Worm (Caenorhabditis elegans): Measurements from ENCODE around the gene Y26G10.5.

DNA sequence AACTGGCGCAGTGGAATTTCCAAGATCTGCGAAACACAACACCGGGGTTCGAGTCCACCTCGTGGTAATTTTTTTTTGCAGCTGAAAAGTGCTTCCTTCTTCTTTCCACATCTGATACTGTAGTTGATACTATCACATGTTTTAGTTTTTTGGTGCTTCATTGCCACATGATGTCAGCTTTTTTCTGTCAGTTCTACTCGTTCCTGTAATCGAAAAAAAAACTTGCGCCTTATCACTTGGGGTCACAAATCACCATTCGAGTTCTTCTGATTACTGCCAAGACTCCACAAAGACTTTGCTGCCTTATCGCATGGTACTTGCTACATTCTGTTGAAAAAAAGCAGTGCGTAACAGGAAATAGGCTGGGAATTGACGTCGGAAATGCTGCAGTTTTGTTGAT, 21.1 kb upstream of the Y26G10.5 start:
- no peak for TF ChIP-seq dao-5 (tag; optimal IDR thresholded peaks at IDR 0.05)
- TF ChIP-seq W03F9.2 (tag; optimal IDR thresholded peaks at IDR 0.05), result no peak

All from whole organism, L4/young adult.